Worm (Caenorhabditis elegans) whole organism, L3 larva: ENCODE results near the gene uig-1.
A peak's percentile ranks its signal among the peaks of the same experiment; 100 is the strongest.

Experiments
- R02D3.7 ChIP-seq: fragments of 150-350 bp; optimal IDR thresholded peaks from 2 replicates; lab custom pipeline; 2014; ENCODE audit warnings: missing biosample characterization, missing genetic modification characterization
- ZK546.5 ChIP-seq: sonication (generic microtip); optimal IDR thresholded peaks from 2 replicates; lab custom pipeline; 2017; ENCODE audit warnings: missing biosample characterization, missing genetic modification characterization
- aly-2 ChIP-seq: fragments of 150-350 bp; optimal IDR thresholded peaks from 2 replicates; lab custom pipeline; 2014; ENCODE audit warnings: missing biosample characterization, missing genetic modification characterization
- ceh-16 ChIP-seq: sonication (generic microtip); optimal IDR thresholded peaks from 2 replicates; lab custom pipeline; 2017; ENCODE audit warnings: missing biosample characterization, missing genetic modification characterization
- ceh-9 ChIP-seq: sonication (generic microtip); optimal IDR thresholded peaks from 2 replicates; lab custom pipeline; 2018; ENCODE audit warnings: missing biosample characterization, missing genetic modification characterization
- daf-12 ChIP-seq: fragments of 150-350 bp; optimal IDR thresholded peaks from 2 replicates; lab custom pipeline; 2014; ENCODE audit warnings: missing biosample characterization, missing genetic modification reagents, missing genetic modification characterization
- egl-27 ChIP-seq: sonication (generic microtip); optimal IDR thresholded peaks from 4 replicates; lab custom pipeline; 2017; ENCODE audit warnings: missing biosample characterization, missing genetic modification reagents, missing genetic modification characterization
- elt-1 ChIP-seq: fragments of 150-350 bp; optimal IDR thresholded peaks from 2 replicates; lab custom pipeline; 2014; ENCODE audit warnings: missing biosample characterization, missing genetic modification characterization
- elt-2 ChIP-seq: sonication (generic microtip); optimal IDR thresholded peaks from 2 replicates; lab custom pipeline; 2016; ENCODE audit warnings: missing genetic modification reagents, mild to moderate bottlenecking, missing genetic modification characterization, missing compliant biosample characterization
- elt-3 ChIP-seq, 3 experiments: fragments of 150-350 bp in 1 of 3; sonication (generic microtip) in 2 of 3; optimal IDR thresholded peaks; 2 replicates in 2 of 3; 4 replicates in 1 of 3; lab custom pipeline; 2014 to 2017; ENCODE audit warnings: missing biosample characterization in 3 of 3, missing genetic modification characterization in 3 of 3
- fkh-10 ChIP-seq: sonication (generic microtip); optimal IDR thresholded peaks from 2 replicates; lab custom pipeline; 2017; ENCODE audit warnings: missing biosample characterization, missing genetic modification reagents, missing genetic modification characterization
- fkh-2 ChIP-seq: fragments of 150-350 bp; optimal IDR thresholded peaks from 2 replicates; lab custom pipeline; 2014; ENCODE audit warnings: missing biosample characterization, missing genetic modification reagents, missing genetic modification characterization
- fos-1 ChIP-seq: fragments of 150-350 bp; optimal IDR thresholded peaks from 2 replicates; lab custom pipeline; 2014; ENCODE audit warnings: missing biosample characterization, missing genetic modification characterization
- hmg-11 ChIP-seq: sonication (generic microtip); optimal IDR thresholded peaks from 2 replicates; lab custom pipeline; 2016; ENCODE audit warnings: missing genetic modification characterization, missing compliant biosample characterization
- jun-1 ChIP-seq: fragments of 150-350 bp; optimal IDR thresholded peaks from 2 replicates; lab custom pipeline; 2014; ENCODE audit warnings: missing biosample characterization, missing genetic modification reagents, missing genetic modification characterization
- lin-15B ChIP-seq: fragments of 150-350 bp; optimal IDR thresholded peaks from 2 replicates; lab custom pipeline; 2014; ENCODE audit warnings: missing biosample characterization, missing genetic modification characterization
- lin-39 ChIP-seq: fragments of 150-350 bp; optimal IDR thresholded peaks from 2 replicates; lab custom pipeline; 2018; ENCODE audit warnings: missing biosample characterization, missing genetic modification reagents, missing genetic modification characterization
- lsy-12 ChIP-seq: sonication (generic microtip); optimal IDR thresholded peaks from 2 replicates; lab custom pipeline; 2016; ENCODE audit warnings: mild to moderate bottlenecking, missing genetic modification characterization, missing compliant biosample characterization
- nfya-1 ChIP-seq: sonication (generic microtip); optimal IDR thresholded peaks from 2 replicates; lab custom pipeline; 2017; ENCODE audit warnings: missing genetic modification characterization, mild to moderate bottlenecking, missing compliant biosample characterization, antibody characterized with exemption, moderate library complexity; ENCODE audit not compliant: insufficient read depth
- nhr-11 ChIP-seq: fragments of 150-350 bp; optimal IDR thresholded peaks from 2 replicates; lab custom pipeline; 2014; ENCODE audit warnings: missing biosample characterization, missing genetic modification characterization
- nhr-23 ChIP-seq: fragments of 150-350 bp; optimal IDR thresholded peaks from 2 replicates; lab custom pipeline; 2014; ENCODE audit warnings: missing biosample characterization, missing genetic modification reagents, missing genetic modification characterization
- nhr-28 ChIP-seq: fragments of 150-350 bp; optimal IDR thresholded peaks from 2 replicates; lab custom pipeline; 2014; ENCODE audit warnings: missing biosample characterization, missing genetic modification characterization
- nhr-43 ChIP-seq: sonication (generic microtip); optimal IDR thresholded peaks from 2 replicates; lab custom pipeline; 2016; ENCODE audit warnings: mild to moderate bottlenecking, missing genetic modification characterization, missing compliant biosample characterization; ENCODE audit not compliant: poor library complexity, severe bottlenecking
- nhr-67 ChIP-seq: fragments of 150-350 bp; optimal IDR thresholded peaks from 2 replicates; lab custom pipeline; 2014; ENCODE audit warnings: missing biosample characterization, missing genetic modification characterization
- nhr-77 ChIP-seq: fragments of 150-350 bp; optimal IDR thresholded peaks from 2 replicates; lab custom pipeline; 2014; ENCODE audit warnings: missing biosample characterization, missing genetic modification characterization
- pha-4 ChIP-seq: fragments of 150-350 bp; optimal IDR thresholded peaks from 2 replicates; lab custom pipeline; 2014; ENCODE audit warnings: missing biosample characterization, missing genetic modification reagents, missing genetic modification characterization
- pqm-1 ChIP-seq: fragments of 150-350 bp; optimal IDR thresholded peaks from 2 replicates; lab custom pipeline; 2017; ENCODE audit warnings: missing biosample characterization, missing genetic modification characterization, inconsistent platforms
- sea-2 ChIP-seq: fragments of 150-350 bp; sonication (generic microtip); optimal IDR thresholded peaks from 4 replicates; lab custom pipeline; 2014; ENCODE audit warnings: missing biosample characterization, missing genetic modification reagents, missing genetic modification characterization
- skn-1 ChIP-seq: fragments of 150-350 bp; optimal IDR thresholded peaks from 2 replicates; lab custom pipeline; 2014; ENCODE audit warnings: missing biosample characterization, missing genetic modification characterization
- tbx-2 ChIP-seq: sonication (generic microtip); optimal IDR thresholded peaks from 2 replicates; lab custom pipeline; 2016; ENCODE audit warnings: mild to moderate bottlenecking, missing genetic modification characterization, missing compliant biosample characterization
- unc-39 ChIP-seq: sonication (generic microtip); optimal IDR thresholded peaks from 4 replicates; lab custom pipeline; 2017; ENCODE audit warnings: missing biosample characterization, missing genetic modification characterization
- unc-62 ChIP-seq: fragments of 150-350 bp; sonication (generic microtip); optimal IDR thresholded peaks from 4 replicates; lab custom pipeline; 2014; ENCODE audit warnings: missing biosample characterization, missing genetic modification reagents, missing genetic modification characterization
- ztf-11 ChIP-seq: fragments of 150-350 bp; optimal IDR thresholded peaks from 2 replicates; lab custom pipeline; 2014; ENCODE audit warnings: missing biosample characterization, missing genetic modification characterization
- ztf-4 ChIP-seq: fragments of 150-350 bp; optimal IDR thresholded peaks from 2 replicates; lab custom pipeline; 2014; ENCODE audit warnings: missing biosample characterization, missing genetic modification characterization

Gene uig-1

DNA sequence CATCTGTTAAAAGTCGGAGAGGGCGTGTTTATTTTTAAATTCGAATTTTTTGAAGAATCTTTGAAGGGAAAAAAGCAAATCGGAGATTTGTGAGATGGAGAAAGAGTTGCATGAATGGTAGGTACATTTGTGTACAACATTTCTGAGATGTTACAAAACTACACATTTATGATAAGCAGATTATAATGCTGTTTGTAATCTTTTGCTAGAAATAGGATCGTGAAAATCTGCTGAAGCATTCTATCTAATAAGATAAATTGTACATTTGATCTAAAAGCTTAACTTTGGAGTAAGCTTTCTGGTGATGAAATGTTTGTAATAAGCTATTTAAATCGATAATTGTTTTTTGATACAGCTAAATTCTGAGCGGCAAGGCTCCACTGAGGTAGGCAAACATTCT lies 23.5 kb downstream of the uig-1 start:
- no peak for TF ChIP-seq ceh-16
- no peak for TF ChIP-seq nhr-23
- no peak for TF ChIP-seq pha-4
- TF ChIP-seq elt-1 (tag; lab: Kevin White, UChicago), result no peak
- TF ChIP-seq nfya-1 (tag; lab: Kevin White, UChicago), result no peak
- no peak for TF ChIP-seq nhr-11 (tag; lab: Kevin White, UChicago)
- TF ChIP-seq nhr-28, result no peak
- no peak for TF ChIP-seq lsy-12 (tag; lab: Kevin White, UChicago)
- no peak for TF ChIP-seq skn-1 (tag; lab: Kevin White, UChicago)
- TF ChIP-seq nhr-77 (tag; lab: Kevin White, UChicago), result no peak
- TF ChIP-seq lin-15B (tag; lab: Kevin White, UChicago), result no peak
- no peak for TF ChIP-seq tbx-2
- no peak for TF ChIP-seq daf-12

DNA sequence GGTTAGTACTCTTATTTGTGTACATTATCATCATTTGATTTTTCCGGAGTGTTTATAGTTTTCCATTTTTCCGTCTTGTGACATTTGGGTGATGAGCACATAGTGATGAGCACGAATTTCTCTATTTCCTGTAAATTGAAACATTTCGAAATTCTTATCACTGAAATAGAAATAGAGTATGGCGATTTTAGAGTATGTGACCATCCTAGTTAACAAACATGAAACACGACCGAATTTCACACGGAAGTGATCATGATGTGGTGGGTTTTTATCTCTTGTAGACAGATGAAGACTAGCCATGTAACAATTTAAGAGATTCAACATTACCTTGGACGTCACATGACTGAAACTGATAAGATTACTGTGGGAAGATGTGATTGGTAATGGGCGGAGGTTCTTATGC lies 26.5 kb downstream of the uig-1 start:
- TF ChIP-seq egl-27 (tag; lab: Kevin White, UChicago) (no peak), elt-2 (peak; percentile 99), nhr-67 (tag; lab: Kevin White, UChicago) (no peak), nfya-1 (tag; lab: Kevin White, UChicago) (peak; percentile 50), ztf-4 (tag; lab: Kevin White, UChicago) (no peak), elt-3 (tag; optimal IDR thresholded peaks at IDR 0.05; lab: Kevin White, UChicago) (no peak), lsy-12 (tag; lab: Kevin White, UChicago) (peak; percentile 20), hmg-11 (tag; lab: Kevin White, UChicago) (no peak), fos-1 (peak; percentile 28), pqm-1 (peak; percentile 88), nhr-28 (no peak), sea-2 (GFP tag; lab: Kevin White, UChicago) (no peak), pha-4 (peak; percentile 75), jun-1 (tag; lab: Kevin White, UChicago) (peak; percentile 92)

DNA sequence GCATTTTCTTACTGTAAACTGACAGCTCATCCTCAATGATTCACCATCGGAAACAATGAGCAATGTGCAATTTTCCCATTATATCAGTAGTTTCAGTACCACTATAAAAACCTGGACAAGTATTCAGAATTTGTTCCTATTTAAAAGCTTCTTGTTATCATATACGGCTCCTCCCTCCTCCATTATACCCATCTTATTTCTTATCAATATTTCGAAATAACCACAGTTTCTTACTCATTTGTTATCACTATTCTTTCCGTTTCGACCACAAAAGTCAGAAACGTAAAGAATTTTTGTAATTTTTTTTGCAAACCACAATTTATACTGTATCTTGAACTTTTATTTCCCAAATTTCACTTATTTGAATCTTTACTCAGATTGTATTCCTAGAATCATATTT lies 27.7 kb downstream of the uig-1 start:
- TF ChIP-seq ZK546.5 (tag; lab: Kevin White, UChicago) (no peak), nhr-43 (tag; lab: Kevin White, UChicago) (no peak), pqm-1 (peak; percentile 79), elt-2 (peak; percentile 95), nhr-23 (no peak), jun-1 (tag; lab: Kevin White, UChicago) (peak; percentile 85), pha-4 (peak; percentile 58), egl-27 (tag; lab: Kevin White, UChicago) (no peak)
- TF ChIP-seq, all 47 proteins: peak for 4

DNA sequence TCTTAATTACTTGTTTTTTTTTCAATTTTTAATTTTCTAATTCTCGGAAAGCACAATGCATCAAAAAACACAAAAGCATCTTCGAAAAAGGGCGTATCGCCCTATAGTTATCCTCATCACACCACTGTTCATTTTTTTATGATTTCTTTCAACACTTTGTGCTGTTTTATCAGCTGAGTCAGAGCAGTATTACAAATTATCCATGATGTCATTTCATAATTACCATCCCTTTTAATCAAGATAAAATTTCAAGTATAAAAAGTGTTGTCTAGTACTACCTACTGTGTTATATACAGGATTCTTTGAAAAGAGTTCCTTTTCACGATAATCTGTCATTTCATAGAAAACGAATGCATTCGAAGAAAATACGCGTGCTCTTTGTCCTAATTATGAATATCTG lies 29.1 kb downstream of the uig-1 start:
- TF ChIP-seq pqm-1 (peak; percentile 70), lin-39 (tag; lab: Kevin White, UChicago) (no peak), elt-2 (peak; percentile 34), elt-1 (tag; lab: Kevin White, UChicago) (no peak)

DNA sequence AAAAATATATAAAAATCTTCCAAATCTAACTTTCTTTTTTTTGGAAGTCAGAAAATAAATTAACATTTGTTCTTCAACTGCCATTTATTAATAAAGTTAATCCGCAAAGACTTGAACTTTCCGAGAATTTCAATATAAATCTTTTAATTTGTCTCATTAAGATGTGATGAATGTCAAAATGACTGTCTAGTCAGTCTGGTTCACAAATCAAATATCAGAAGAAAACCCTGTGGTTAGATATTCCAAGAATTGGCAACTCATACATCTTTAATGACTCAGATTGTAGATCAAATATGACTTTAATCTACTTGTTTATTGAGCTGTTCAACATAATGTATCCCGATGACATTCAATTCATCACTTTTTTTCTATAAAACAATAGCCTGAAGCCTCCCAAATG lies 30.1 kb downstream of the uig-1 start:
- no peak for TF ChIP-seq lsy-12 (tag; lab: Kevin White, UChicago)
- TF ChIP-seq unc-62 (GFP tag; lab: Kevin White, UChicago), result no peak
- TF ChIP-seq nhr-43 (tag; lab: Kevin White, UChicago), result no peak

DNA sequence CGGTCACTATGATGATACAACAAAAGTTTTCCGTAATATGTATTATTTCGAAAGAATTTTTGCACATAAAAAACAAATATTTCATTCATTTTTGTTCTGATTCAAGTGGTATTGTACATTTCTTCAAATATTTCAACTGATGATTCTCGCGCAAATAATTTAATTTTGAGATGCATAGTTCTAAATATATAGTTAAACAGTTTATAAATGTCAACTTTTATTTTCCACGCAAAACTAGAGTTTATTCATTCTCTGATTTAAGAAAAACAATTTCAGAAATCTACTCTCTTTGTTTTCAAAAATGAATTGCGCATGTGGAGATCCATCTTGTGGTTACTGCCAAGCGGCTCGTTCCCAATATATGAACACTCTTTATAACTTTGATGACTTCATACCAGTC lies 31.5 kb downstream of the uig-1 start, which contains the start of gene zip-5:
TSS of gene zip-5 (plus strand) at position 301 of the 400 bp plus-strand sequence.
- TF ChIP-seq fkh-10 (no peak), ztf-11 (tag; lab: Kevin White, UChicago) (no peak), aly-2 (tag; lab: Kevin White, UChicago) (no peak), unc-39 (tag; lab: Kevin White, UChicago) (no peak), R02D3.7 (tag; lab: Kevin White, UChicago) (no peak), nhr-43 (tag; lab: Kevin White, UChicago) (no peak), elt-3 (tag; optimal IDR thresholded peaks at IDR 0.05; lab: Kevin White, UChicago) (no peak), lin-39 (tag; lab: Kevin White, UChicago) (no peak), nhr-11 (tag; lab: Kevin White, UChicago) (no peak), nhr-67 (tag; lab: Kevin White, UChicago) (no peak), ceh-9 (tag; lab: Kevin White, UChicago) (no peak), fkh-2 (tag; lab: Kevin White, UChicago) (no peak)
